Worm (Caenorhabditis elegans): ENCODE results near the gene ttr-40.

DNA sequence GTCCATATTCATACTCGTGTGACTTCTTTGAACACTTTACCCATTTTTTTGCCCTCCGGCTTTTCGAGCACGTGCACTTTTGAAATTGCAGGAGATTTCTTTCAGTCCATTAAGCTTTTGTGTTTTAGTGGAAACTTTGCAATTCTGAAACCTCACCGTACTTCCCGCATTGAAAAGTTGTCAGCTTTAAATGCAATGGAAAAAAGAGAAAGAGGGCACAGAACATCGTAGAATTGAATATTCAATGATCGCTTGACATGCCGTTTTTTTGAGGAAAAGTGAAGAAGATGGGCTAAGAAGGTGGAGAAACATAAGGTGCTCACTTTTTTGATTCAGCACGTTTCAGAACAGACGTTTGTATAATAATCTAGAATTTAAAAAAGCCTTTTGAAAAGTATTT, 40.9 kb downstream of the ttr-40 start:
- TF ChIP-seq him-1 (tag; optimal IDR thresholded peaks at IDR 0.05) (no peak), W03F9.2 (tag; optimal IDR thresholded peaks at IDR 0.05) (no peak), dao-5 (tag; optimal IDR thresholded peaks at IDR 0.05) (no peak)
